Worm (Caenorhabditis elegans): ENCODE measurements around the gene F07G11.1.
"Not testable (repeated sequence)": the region's sequence is repeated elsewhere in the genome, so short reads cannot be mapped to it uniquely, and the experiment has no call there.

F07G11.1 gene

ce11 chrV:7304506-7304905, 2.7 kb upstream of the F07G11.1 start, which contains the start of gene F07G11.2:
F07G11.2 (plus strand) TSS chrV:7304806.
- not testable (repeated sequence) for TF ChIP-seq ztf-26 (tag; optimal IDR thresholded peaks at IDR 0.05); nfya-1 (tag; optimal IDR thresholded peaks at IDR 0.05; ENCODE audit: borderline replicate concordance, insufficient read depth); ZK185.1 (tag; optimal IDR thresholded peaks at IDR 0.05; ENCODE audit: poor library complexity, severe bottlenecking)

DNA sequence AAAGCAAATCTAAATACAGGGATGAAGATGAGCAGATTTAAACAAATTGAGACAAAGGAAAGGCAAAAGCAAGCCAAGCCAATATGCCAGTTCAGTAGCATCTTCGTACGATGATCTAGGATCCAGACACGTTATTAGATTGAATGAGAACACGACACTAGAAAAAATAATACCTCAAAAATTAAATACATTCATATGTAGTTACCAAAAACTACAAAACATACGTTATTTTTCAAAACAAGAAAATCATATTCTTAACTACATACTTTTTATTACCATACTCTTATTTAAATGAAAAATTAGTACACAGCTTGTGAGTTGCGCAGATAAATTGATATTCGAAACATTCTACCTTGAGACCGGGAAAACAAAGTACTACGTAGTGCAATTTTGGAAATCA, 6.0 kb downstream of the F07G11.1 start, which contains the start of gene srx-6:
Gene srx-6 (minus strand): TSS at position 101 of the 400 bp plus-strand sequence.
- no peak for TF ChIP-seq lin-26 (GFP tag; IDR thresholded peaks at IDR 0.05)

- TF ChIP-seq sea-2 (GFP tag; IDR thresholded peaks at IDR 0.05) (no peak), Y53F4B.3 (GFP tag; IDR thresholded peaks at IDR 0.05) (no peak), cebp-2 (GFP tag; IDR thresholded peaks at IDR 0.05) (no peak), atf-7 (tag; optimal IDR thresholded peaks at IDR 0.05) (no peak), D2030.7 (GFP tag; IDR thresholded peaks at IDR 0.05) (no peak), rec-8 (tag; optimal IDR thresholded peaks at IDR 0.05) (no peak), F22D6.2 (tag; optimal IDR thresholded peaks at IDR 0.05) (no peak), ztf-22 (GFP tag; optimal IDR thresholded peaks at IDR 0.05) (no peak), unc-130 (GFP tag; optimal IDR thresholded peaks at IDR 0.05) (no peak), hrde-1 (tag; optimal IDR thresholded peaks at IDR 0.05; ENCODE audit: borderline replicate concordance) (no peak), pha-4 (tag; optimal IDR thresholded peaks at IDR 0.05) (no peak), pbrm-1 (GFP tag; IDR thresholded peaks at IDR 0.05) (no peak)
Observed at ce11 chrV:7320909-7321308, 13.7 kb downstream of the F07G11.1 start, which contains the start of gene lmd-4. lmd-4 (minus strand) TSS chrV:7321009.

ce11 chrV:7321915-7322314, 14.7 kb downstream of the F07G11.1 start, which contains the start of gene F10G2.10:
F10G2.10 (plus strand) TSS chrV:7322215.
- TF ChIP-seq bed-2 (GFP tag; IDR thresholded peaks at IDR 0.05) (no peak), aptf-2 (GFP tag; conservative IDR thresholded peaks at IDR 0.05) (no peak), aptf-3 (GFP tag; IDR thresholded peaks at IDR 0.05) (no peak), hrde-1 (tag; optimal IDR thresholded peaks at IDR 0.05; ENCODE audit: borderline replicate concordance) (no peak), rcor-1 (GFP tag; IDR thresholded peaks at IDR 0.05) (no peak), lin-54 (GFP tag; optimal IDR thresholded peaks at IDR 0.05) (no peak), T07F8.4 (tag; optimal IDR thresholded peaks at IDR 0.05) (no peak), ztf-25 (GFP tag; IDR thresholded peaks at IDR 0.05) (no peak), hmg-1.2 (GFP tag; IDR thresholded peaks at IDR 0.05) (no peak), C06A6.2 (GFP tag; conservative IDR thresholded peaks at IDR 0.05) (no peak), ekl-4 (GFP tag; IDR thresholded peaks at IDR 0.05) (no peak)

DNA sequence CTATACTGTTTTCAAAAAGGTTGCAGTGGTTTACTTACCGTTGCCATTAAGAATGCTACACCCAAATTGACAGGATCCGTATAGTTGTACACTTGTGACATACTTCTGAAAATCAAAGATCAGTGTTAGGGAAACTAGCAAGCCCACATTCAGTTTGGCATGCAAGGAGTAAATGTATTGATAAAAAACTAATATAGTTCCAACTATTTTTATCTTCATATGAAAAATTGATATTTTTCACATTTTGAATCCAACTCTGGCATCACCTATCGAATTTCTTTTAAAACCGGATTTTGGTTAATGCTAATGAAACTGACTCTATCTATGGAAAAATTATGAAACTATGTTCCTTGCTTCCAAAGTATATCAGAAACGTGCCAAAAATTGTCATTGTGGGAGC, 18.1 kb downstream of the F07G11.1 start, which contains the start of gene srx-92:
Gene srx-92 (minus strand): TSS at position 101 of the 400 bp plus-strand sequence.
- TF ChIP-seq dpl-1 (GFP tag; optimal IDR thresholded peaks at IDR 0.05) (no peak), lin-26 (GFP tag; IDR thresholded peaks at IDR 0.05) (no peak)

DNA sequence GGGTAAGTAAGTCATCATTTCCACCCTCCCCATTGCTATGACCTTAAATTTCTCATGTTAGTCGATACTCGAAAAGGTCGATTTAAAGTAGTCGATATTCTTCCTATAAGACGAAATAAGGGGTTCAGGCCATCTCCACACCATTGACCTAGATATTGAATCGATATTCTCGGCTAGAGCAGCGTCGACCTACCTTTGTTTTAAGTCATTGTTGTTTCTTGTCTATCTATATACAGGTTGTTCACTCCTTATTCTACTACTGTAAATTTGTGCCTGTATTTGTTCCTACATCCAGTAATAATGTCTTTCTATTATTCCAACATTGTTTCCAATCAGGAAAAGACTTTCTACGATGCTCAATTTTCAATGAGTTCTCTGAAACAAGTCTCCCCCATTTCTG, 19.7 kb downstream of the F07G11.1 start, which contains the start of gene F10G2.4:
Gene F10G2.4 (plus strand): TSS at position 301 of the 400 bp plus-strand sequence.
- no peak for TF ChIP-seq mcd-1 (GFP tag; IDR thresholded peaks at IDR 0.05)
- no peak for TF ChIP-seq egl-44 (GFP tag; IDR thresholded peaks at IDR 0.05)
- no peak for TF ChIP-seq repo-1 (tag; optimal IDR thresholded peaks at IDR 0.05)
- TF ChIP-seq sea-2 (GFP tag; IDR thresholded peaks at IDR 0.05): no peak
- no peak for TF ChIP-seq tlf-1 (GFP tag; optimal IDR thresholded peaks at IDR 0.05)
- TF ChIP-seq nfya-2 (GFP tag; IDR thresholded peaks at IDR 0.05): no peak
- TF ChIP-seq aptf-3 (GFP tag; IDR thresholded peaks at IDR 0.05): no peak
- TF ChIP-seq ceh-58 (GFP tag; IDR thresholded peaks at IDR 0.05): no peak
- TF ChIP-seq Y95B8A.8 (GFP tag; IDR thresholded peaks at IDR 0.05): no peak
- no peak for TF ChIP-seq C06A6.2 (GFP tag; conservative IDR thresholded peaks at IDR 0.05)
- no peak for TF ChIP-seq F49E8.2 (tag; optimal IDR thresholded peaks at IDR 0.05; ENCODE audit: insufficient read depth)

Data from whole organism, young adult.